Worm (Caenorhabditis elegans): ENCODE results near the gene M60.6.

ce11 chrX:8235994-8236393 lies 16.3 kb downstream of the M60.6 start, which contains the start of gene M60.4:
- TF ChIP-seq sox-4 (tag; optimal IDR thresholded peaks at IDR 0.05) = no peak
- no peak for TF ChIP-seq nhr-232 (tag; optimal IDR thresholded peaks at IDR 0.05)
- no peak for TF ChIP-seq unc-3 (GFP tag; conservative IDR thresholded peaks at IDR 0.05)
- TF ChIP-seq unc-3 (tag; optimal IDR thresholded peaks at IDR 0.05) = no peak
- no peak for TF ChIP-seq madf-2 (tag; optimal IDR thresholded peaks at IDR 0.05)
- no peak for TF ChIP-seq ama-1 (optimal IDR thresholded peaks at IDR 0.05)
- no peak for TF ChIP-seq dmd-4 (tag; optimal IDR thresholded peaks at IDR 0.05; ENCODE audit: borderline replicate concordance)
- TF ChIP-seq ceh-24 (tag; optimal IDR thresholded peaks at IDR 0.05) = no peak
- TF ChIP-seq tbx-7 (tag; optimal IDR thresholded peaks at IDR 0.05) = no peak
- no peak for TF ChIP-seq lin-11 (tag; optimal IDR thresholded peaks at IDR 0.05)
- TF ChIP-seq elt-2 (tag; optimal IDR thresholded peaks at IDR 0.05) = no peak
- TF ChIP-seq rnt-1 (tag; optimal IDR thresholded peaks at IDR 0.05) = no peak
- TF ChIP-seq ets-4 (tag; optimal IDR thresholded peaks at IDR 0.05) = no peak
- TF ChIP-seq ceh-2 (tag; optimal IDR thresholded peaks at IDR 0.05) = no peak
